Fruit fly (Drosophila melanogaster) whole organism, adult: ENCODE data around the gene CG34325.

Experiments
- CG12768 ChIP-seq: fragments of 200-800 bp; sonication (Bioruptor generic); optimal IDR thresholded peaks from 2 replicates; lab custom pipeline; 2017; ENCODE audit warnings: missing biosample characterization, missing genetic modification characterization, mild to moderate bottlenecking, moderate library complexity, missing genetic modification reagents
- CG7045 ChIP-seq: fragments of 200-800 bp; sonication (Bioruptor generic); optimal IDR thresholded peaks from 2 replicates; lab custom pipeline; 2017; ENCODE audit warnings: missing biosample characterization, mild to moderate bottlenecking, missing genetic modification characterization
- Clk ChIP-seq: fragments of 200-800 bp; sonication (Bioruptor generic); optimal IDR thresholded peaks from 2 replicates; lab custom pipeline; 2017; ENCODE audit warnings: missing biosample characterization, missing genetic modification characterization
- Crg-1 ChIP-seq: fragments of 200-800 bp; sonication (Bioruptor generic); optimal IDR thresholded peaks from 2 replicates; lab custom pipeline; 2016; ENCODE audit warnings: missing biosample characterization, missing genetic modification characterization
- Mnt ChIP-seq: fragments of 200-800 bp; sonication (Bioruptor generic); optimal IDR thresholded peaks from 2 replicates; lab custom pipeline; 2016; ENCODE audit warnings: missing biosample characterization, mild to moderate bottlenecking, missing genetic modification characterization
- kay ChIP-seq: fragments of 200-800 bp; sonication (Bioruptor generic); peaks from one replicate; lab custom pipeline; 2016; ENCODE audit warnings: missing biosample characterization, missing genetic modification characterization, borderline replicate concordance

DNA sequence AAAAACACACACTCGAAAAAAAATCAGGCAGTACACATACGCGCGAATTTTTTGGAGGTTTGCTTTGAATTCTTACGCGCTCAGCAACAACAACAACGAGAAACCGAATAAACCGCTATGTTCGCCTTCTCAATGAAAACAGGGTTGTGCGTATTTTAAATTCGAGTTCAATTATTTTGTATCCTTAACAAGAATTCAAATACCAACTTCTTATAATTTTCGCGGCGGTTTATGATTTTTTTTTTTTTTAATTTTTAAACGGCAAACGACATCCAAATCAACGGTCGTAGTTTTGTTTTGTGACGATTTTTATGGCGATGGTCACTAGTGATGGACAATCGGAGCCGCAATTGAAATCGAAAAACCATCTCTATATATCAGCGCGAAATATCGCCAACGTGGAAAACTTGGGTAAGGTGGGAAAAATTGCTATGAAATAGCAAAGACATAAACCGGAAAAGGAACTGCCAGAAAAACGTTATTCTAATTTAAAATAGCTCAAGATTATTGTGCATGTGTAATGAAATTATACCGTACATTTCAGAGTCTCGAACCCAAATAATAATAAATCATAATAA lies 30.5 kb upstream of the CG34325 start, which contains the start of gene goe:
- TF ChIP-seq Crg-1 (GFP tag; lab: Kevin White, UChicago) (peak; percentile 70), kay (GFP tag; lab: Kevin White, UChicago) (peak; percentile 66), Clk (GFP tag; lab: Kevin White, UChicago) (no peak), CG7045 (GFP tag; lab: Kevin White, UChicago) (no peak), CG12768 (GFP tag; lab: Kevin White, UChicago) (no peak), Mnt (GFP tag; lab: Kevin White, UChicago) (peak; percentile 74)
